Comparison of ENCODE assay signal across 3 fruit fly cellular contexts in the genomic region with DNA sequence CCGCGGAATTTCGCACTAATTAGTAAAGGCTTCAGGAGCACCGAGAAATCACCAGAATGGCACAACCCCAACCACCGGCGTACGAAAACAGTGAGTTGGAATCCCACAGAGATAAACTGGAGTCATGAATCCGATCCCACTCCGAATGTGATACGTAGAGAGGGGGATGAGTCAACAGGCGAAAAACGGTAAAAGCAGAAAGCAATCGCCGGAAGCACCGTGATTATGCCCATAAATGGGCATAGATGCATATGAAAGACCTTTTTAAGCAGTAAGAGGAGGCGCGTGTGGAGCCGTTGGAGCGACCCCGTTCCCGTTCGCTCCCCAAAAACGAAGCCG.
TF ChIP-seq lines count a peak whose summit lies in the region.

No protein-coding gene starts in this region.

- TF ChIP-seq CTCF in whole organism, embryonic (GFP tag; optimal IDR thresholded peaks at IDR 0.05; lab: Kevin White, UChicago) = no peak

TF ChIP-seq in whole organism, adult, 20 proteins besides CTCF, POLR2A, EP300 and RAD21:
- TF ChIP-seq cnc (optimal IDR thresholded peaks at IDR 0.05; lab: Kevin White, UChicago) (no peak), pad (GFP tag; optimal IDR thresholded peaks at IDR 0.05; lab: Kevin White, UChicago) (peak; percentile 34), Mnt (GFP tag; optimal IDR thresholded peaks at IDR 0.05; lab: Kevin White, UChicago) (no peak), tj (GFP tag; optimal IDR thresholded peaks at IDR 0.05; lab: Kevin White, UChicago) (peak; percentile 36)

TF ChIP-seq in whole organism, embryonic, 481 proteins besides CTCF, POLR2A, EP300 and RAD21 (continues in another document):
- TF ChIP-seq CG3847 (GFP tag; IDR thresholded peaks at IDR 0.05; lab: Robert Waterston, UW) = no peak
- no peak for TF ChIP-seq pros (GFP tag; optimal IDR thresholded peaks at IDR 0.05; lab: Kevin White, UChicago)
- no peak for TF ChIP-seq vvl (GFP tag; IDR thresholded peaks at IDR 0.05; lab: Robert Waterston, UW)
- no peak for TF ChIP-seq da (GFP tag; optimal IDR thresholded peaks at IDR 0.05; lab: Kevin White, UChicago)
- peak; percentile 20 for TF ChIP-seq Sry-δ (GFP tag; optimal IDR thresholded peaks at IDR 0.05; lab: Kevin White, UChicago)
- TF ChIP-seq BtbVII (GFP tag; optimal IDR thresholded peaks at IDR 0.05; lab: Kevin White, UChicago) = no peak
- no peak for TF ChIP-seq hkb (optimal IDR thresholded peaks at IDR 0.05; lab: Kevin White, UChicago)
- TF ChIP-seq hkb (GFP tag; IDR thresholded peaks at IDR 0.05; lab: Robert Waterston, UW) = 0 out of 2 replicates have a peak, but pooled peaks have one; percentile 9
- TF ChIP-seq HLH4C (GFP tag; IDR thresholded peaks at IDR 0.05; lab: Robert Waterston, UW; ENCODE audit: partially characterized antibody) = 0 out of 3 replicates have a peak, but pooled peaks have one; percentile 3
- TF ChIP-seq kay (GFP tag; optimal IDR thresholded peaks at IDR 0.05; lab: Kevin White, UChicago) = no peak
- TF ChIP-seq zfh1 (GFP tag; IDR thresholded peaks at IDR 0.05; lab: Robert Waterston, UW) = 0 out of 3 replicates have a peak, but pooled peaks have one; percentile 5
- no peak for TF ChIP-seq CG3995 (GFP tag; optimal IDR thresholded peaks at IDR 0.05; lab: Kevin White, UChicago)
- TF ChIP-seq eve (GFP tag; optimal IDR thresholded peaks at IDR 0.05; lab: Kevin White, UChicago) = no peak
- peak; percentile 52 for TF ChIP-seq Med (GFP tag; lab: Kevin White, UChicago)
- TF ChIP-seq Oaz (GFP tag; IDR thresholded peaks at IDR 0.05; lab: Robert Waterston, UW) = no peak
- TF ChIP-seq chinmo (GFP tag; IDR thresholded peaks at IDR 0.05; lab: Robert Waterston, UW; ENCODE audit: partially characterized antibody) = no peak
- peak; percentile 50; the same call in 1 of the 2 replicates for TF ChIP-seq ato (GFP tag; IDR thresholded peaks at IDR 0.05; lab: Robert Waterston, UW; ENCODE audit: partially characterized antibody)
- peak; percentile 61 for TF ChIP-seq MESR4 (GFP tag; optimal IDR thresholded peaks at IDR 0.05; lab: Kevin White, UChicago)
- TF ChIP-seq Hr3 (GFP tag; optimal IDR thresholded peaks at IDR 0.05; lab: Kevin White, UChicago) = no peak
- 0 out of 3 replicates have a peak, but pooled peaks have one; percentile 4 for TF ChIP-seq mld (GFP tag; IDR thresholded peaks at IDR 0.05; lab: Robert Waterston, UW; ENCODE audit: partially characterized antibody)
- peak; percentile 15 for TF ChIP-seq CG12769 (tag; optimal IDR thresholded peaks at IDR 0.05; lab: Kevin White, UChicago)
- TF ChIP-seq CG7271 (tag; optimal IDR thresholded peaks at IDR 0.05; lab: Kevin White, UChicago) = no peak
- TF ChIP-seq dmrt99B (tag; optimal IDR thresholded peaks at IDR 0.05; lab: Kevin White, UChicago) = no peak
- TF ChIP-seq chm (GFP tag; IDR thresholded peaks at IDR 0.05; lab: Robert Waterston, UW) = peak; percentile 22; the same call in 1 of the 2 replicates
- no peak for TF ChIP-seq Adf1 (GFP tag; IDR thresholded peaks at IDR 0.05; lab: Robert Waterston, UW)
- peak; percentile 15 for TF ChIP-seq scrt (GFP tag; optimal IDR thresholded peaks at IDR 0.05; lab: Kevin White, UChicago)
- no peak for TF ChIP-seq exex (tag; optimal IDR thresholded peaks at IDR 0.05; lab: Kevin White, UChicago)
- TF ChIP-seq MBD-R2 (GFP tag; IDR thresholded peaks at IDR 0.05; lab: Robert Waterston, UW) = peak; percentile 25; the same call in 1 of the 2 replicates
- TF ChIP-seq CG3163 (GFP tag; optimal IDR thresholded peaks at IDR 0.05; lab: Kevin White, UChicago) = no peak
- no peak for TF ChIP-seq CG2116 (GFP tag; optimal IDR thresholded peaks at IDR 0.05; lab: Kevin White, UChicago)
- peak; percentile 22; the same call in 1 of the 3 replicates for TF ChIP-seq CG34422 (GFP tag; IDR thresholded peaks at IDR 0.05; lab: Robert Waterston, UW)
- no peak for TF ChIP-seq zen (tag; optimal IDR thresholded peaks at IDR 0.05; lab: Kevin White, UChicago)
- TF ChIP-seq otp (GFP tag; IDR thresholded peaks at IDR 0.05; lab: Robert Waterston, UW) = 0 out of 3 replicates have a peak, but pooled peaks have one; percentile 25
- TF ChIP-seq Scr (GFP tag; IDR thresholded peaks at IDR 0.05; lab: Robert Waterston, UW; ENCODE audit: partially characterized antibody) = no peak
- 0 out of 2 replicates have a peak, but pooled peaks have one; percentile 0 for TF ChIP-seq hbn (GFP tag; IDR thresholded peaks at IDR 0.05; lab: Robert Waterston, UW; ENCODE audit: partially characterized antibody)
- TF ChIP-seq Dip3 (GFP tag; optimal IDR thresholded peaks at IDR 0.05; lab: Kevin White, UChicago) = no peak
- TF ChIP-seq CG1024 (GFP tag; IDR thresholded peaks at IDR 0.05; lab: Robert Waterston, UW) = no peak
- no peak for TF ChIP-seq sens-2 (GFP tag; IDR thresholded peaks at IDR 0.05; lab: Robert Waterston, UW)
- no peak for TF ChIP-seq Ets97D (GFP tag; optimal IDR thresholded peaks at IDR 0.05; lab: Kevin White, UChicago)

TF ChIP-seq in whole organism, prepupa, 60 proteins besides CTCF, POLR2A, EP300 and RAD21:
- TF ChIP-seq svp (GFP tag; lab: Kevin White, UChicago) (peak; percentile 42), acj6 (GFP tag; optimal IDR thresholded peaks at IDR 0.05; lab: Kevin White, UChicago) (no peak), esn (GFP tag; optimal IDR thresholded peaks at IDR 0.05; lab: Kevin White, UChicago) (no peak), CG32006 (GFP tag; optimal IDR thresholded peaks at IDR 0.05; lab: Kevin White, UChicago) (no peak), CG1621 (tag; optimal IDR thresholded peaks at IDR 0.05; lab: Kevin White, UChicago) (peak; percentile 43)
TF ChIP-seq in whole organism, prepupa: peak in this region for 2.
